Fruit fly (Drosophila melanogaster): Measurements from ENCODE around the gene crim.

DNA sequence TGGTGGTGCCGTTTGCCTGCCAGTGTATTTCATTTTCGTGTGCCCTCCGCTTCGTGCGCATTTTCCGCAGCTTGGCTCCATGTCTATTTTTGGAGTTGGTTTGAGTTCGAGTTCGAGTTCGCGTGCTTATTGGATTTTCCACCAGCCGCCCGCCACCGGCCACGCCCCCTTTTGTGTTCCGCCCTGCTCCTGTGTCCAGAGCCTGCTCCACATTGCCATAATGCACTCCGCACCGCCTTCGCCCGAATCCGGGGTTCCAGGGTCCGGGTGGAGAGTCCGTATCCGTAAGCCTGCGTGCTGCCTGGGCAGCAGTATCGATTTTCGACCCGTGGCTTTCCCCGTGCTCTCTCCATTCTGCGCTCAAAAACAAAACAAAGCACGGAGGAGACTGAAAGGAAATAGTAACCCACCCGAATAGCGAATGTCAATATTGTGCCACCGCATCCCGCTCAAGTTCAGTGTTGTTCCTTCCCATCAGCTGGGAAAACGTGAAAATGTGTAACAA, 32.8 kb downstream of the crim start:
- TF ChIP-seq Opbp (GFP tag; IDR thresholded peaks at IDR 0.05; ENCODE audit: partially characterized antibody) (no peak), CG2116 (GFP tag; optimal IDR thresholded peaks at IDR 0.05) (no peak), Mrtf (GFP tag; IDR thresholded peaks at IDR 0.05) (no peak), rib (GFP tag; IDR thresholded peaks at IDR 0.05) (no peak), CG14050 (GFP tag; IDR thresholded peaks at IDR 0.05) (no peak)

Data from whole organism, embryonic.